Worm (Caenorhabditis elegans) whole organism, L1 larva: Measurements from ENCODE around the gene lsd-1.

ENCODE experiments used
- aly-2 ChIP-seq: fragments of 150-350 bp; optimal IDR thresholded peaks from 2 replicates; lab custom pipeline; 2014; ENCODE audit warnings: missing biosample characterization, missing genetic modification characterization
- ama-1 ChIP-seq: fragments of 150-350 bp; optimal IDR thresholded peaks from 2 replicates; lab custom pipeline; 2014
- ces-1 ChIP-seq: fragments of 150-350 bp; optimal IDR thresholded peaks from 2 replicates; lab custom pipeline; 2014; ENCODE audit warnings: missing biosample characterization, missing genetic modification reagents, missing genetic modification characterization
- dsc-1 ChIP-seq: sonication (generic microtip); optimal IDR thresholded peaks from 2 replicates; lab custom pipeline; 2016; ENCODE audit warnings: mild to moderate bottlenecking, missing genetic modification characterization, missing compliant biosample characterization
- elt-2 ChIP-seq: sonication (generic microtip); optimal IDR thresholded peaks from 2 replicates; lab custom pipeline; 2016; ENCODE audit warnings: missing genetic modification characterization, mild to moderate bottlenecking, inconsistent platforms, missing compliant biosample characterization, missing genetic modification reagents
- fos-1 ChIP-seq: fragments of 150-350 bp; optimal IDR thresholded peaks from 2 replicates; lab custom pipeline; 2014; ENCODE audit warnings: missing biosample characterization, missing genetic modification characterization
- hpl-2 ChIP-seq: fragments of 150-350 bp; optimal IDR thresholded peaks from 2 replicates; lab custom pipeline; 2014; ENCODE audit warnings: missing biosample characterization, missing genetic modification reagents, missing genetic modification characterization
- lin-14 ChIP-seq: fragments of 200-800 bp; sonication (Bioruptor generic); optimal IDR thresholded peaks from 2 replicates; lab custom pipeline; 2018; ENCODE audit warnings: mild to moderate bottlenecking, missing genetic modification characterization, moderate library complexity, missing compliant biosample characterization
- nhr-28 ChIP-seq: fragments of 150-350 bp; optimal IDR thresholded peaks from 2 replicates; lab custom pipeline; 2014; ENCODE audit warnings: missing biosample characterization, missing genetic modification characterization
- nhr-76 ChIP-seq: sonication (generic microtip); optimal IDR thresholded peaks from 2 replicates; lab custom pipeline; 2017; ENCODE audit warnings: missing biosample characterization, missing genetic modification characterization
- snpc-4 ChIP-seq: fragments of 150-350 bp; optimal IDR thresholded peaks from 2 replicates; lab custom pipeline; 2014; ENCODE audit warnings: missing biosample characterization, missing genetic modification characterization
- unc-86 ChIP-seq: sonication (generic microtip); optimal IDR thresholded peaks from 2 replicates; lab custom pipeline; 2016; ENCODE audit warnings: missing genetic modification characterization, missing compliant biosample characterization
- zag-1 ChIP-seq: fragments of 150-350 bp; optimal IDR thresholded peaks from 2 replicates; lab custom pipeline; 2014; ENCODE audit warnings: missing biosample characterization, missing genetic modification characterization

ce11 chrX:11917994-11918393, 30.6 kb upstream of the lsd-1 start, which contains the start of gene Y62H9A.16:
- TF ChIP-seq nhr-28 (tag; lab: Kevin White, UChicago), result no peak
- TF ChIP-seq zag-1 (tag; lab: Kevin White, UChicago), result no peak
- no peak for TF ChIP-seq ama-1
- TF ChIP-seq aly-2 (tag; lab: Kevin White, UChicago), result no peak
- TF ChIP-seq lin-14, result no peak
- no peak for TF ChIP-seq hpl-2 (GFP tag; lab: Kevin White, UChicago)
- no peak for TF ChIP-seq snpc-4
- TF ChIP-seq nhr-76 (tag; lab: Kevin White, UChicago), result no peak
- TF ChIP-seq fos-1, result no peak
- TF ChIP-seq unc-86 (tag; lab: Kevin White, UChicago), result no peak
- TF ChIP-seq ces-1 (GFP tag; lab: Kevin White, UChicago), result no peak
- TF ChIP-seq dsc-1 (tag; lab: Kevin White, UChicago), result no peak
- no peak for TF ChIP-seq elt-2
